Fruit fly (Drosophila melanogaster) whole organism, embryonic: Measurements from ENCODE around the gene CG42269.

ENCODE experiments used
- Antp ChIP-seq: fragments of 200-800 bp; sonication (Bioruptor generic); optimal IDR thresholded peaks from 3 replicates; lab custom pipeline; 2016; ENCODE audit warnings: missing biosample characterization, missing genetic modification characterization
- Bdp1 ChIP-seq: fragments of 200-800 bp; sonication (Bioruptor generic); optimal IDR thresholded peaks from 3 replicates; lab custom pipeline; 2016; ENCODE audit warnings: missing biosample characterization, missing genetic modification characterization
- CG10274 ChIP-seq: fragments of 200-800 bp; sonication (Bioruptor generic); optimal IDR thresholded peaks from 3 replicates; lab custom pipeline; 2017; ENCODE audit warnings: missing biosample characterization, mild to moderate bottlenecking, missing genetic modification characterization
- CG10979 ChIP-seq: fragments of 200-800 bp; sonication (Bioruptor generic); optimal IDR thresholded peaks from 2 replicates; lab custom pipeline; 2018; ENCODE audit warnings: missing biosample characterization, mild to moderate bottlenecking, missing genetic modification characterization, moderate library complexity
- CG12219 ChIP-seq: fragments of 200-800 bp; sonication (Bioruptor generic); optimal IDR thresholded peaks from 3 replicates; lab custom pipeline; 2018; ENCODE audit warnings: missing biosample characterization, mild to moderate bottlenecking, missing genetic modification characterization
- CG1233 ChIP-seq: fragments of 200-800 bp; sonication (Bioruptor generic); optimal IDR thresholded peaks from 4 replicates; lab custom pipeline; 2018; ENCODE audit warnings: missing biosample characterization, mild to moderate bottlenecking, missing genetic modification characterization
- CG12942 ChIP-seq: fragments of 200-800 bp; sonication (Bioruptor generic); optimal IDR thresholded peaks from 3 replicates; lab custom pipeline; 2016; ENCODE audit warnings: missing biosample characterization, missing genetic modification characterization
- CG15011 ChIP-seq: fragments of 200-800 bp; sonication (Bioruptor generic); optimal IDR thresholded peaks from 3 replicates; lab custom pipeline; 2018; ENCODE audit warnings: missing biosample characterization, mild to moderate bottlenecking, missing genetic modification characterization
- CG15269 ChIP-seq: fragments of 200-800 bp; sonication (Bioruptor generic); optimal IDR thresholded peaks from 2 replicates; lab custom pipeline; 2018; ENCODE audit warnings: missing biosample characterization, mild to moderate bottlenecking, missing genetic modification characterization, moderate library complexity
- CG15479 ChIP-seq: fragments of 200-800 bp; sonication (Bioruptor generic); optimal IDR thresholded peaks from 3 replicates; lab custom pipeline; 2019; ENCODE audit warnings: missing biosample characterization, mild to moderate bottlenecking, missing genetic modification characterization, moderate library complexity
- CG1832 ChIP-seq: fragments of 200-800 bp; sonication (Bioruptor generic); optimal IDR thresholded peaks from 2 replicates; lab custom pipeline; 2017; ENCODE audit warnings: missing biosample characterization, mild to moderate bottlenecking, missing genetic modification characterization, inconsistent platforms
- CG2129 ChIP-seq: fragments of 200-800 bp; sonication (Bioruptor generic); IDR thresholded peaks from 2 replicates; pipeline ENCODE4 v1.3.6; 2022; ENCODE audit warnings: missing biosample characterization, missing genetic modification characterization; ENCODE audit not compliant: partially characterized antibody
- CG32772 ChIP-seq: fragments of 200-800 bp; sonication (Bioruptor generic); IDR thresholded peaks from 2 replicates; pipeline ENCODE4 v1.3.6; 2022; ENCODE audit warnings: missing biosample characterization, missing genetic modification characterization
- CG3281 ChIP-seq: fragments of 200-800 bp; sonication (Bioruptor generic); optimal IDR thresholded peaks from 3 replicates; lab custom pipeline; 2017; ENCODE audit warnings: missing biosample characterization, mild to moderate bottlenecking, missing genetic modification characterization
- CG5180 ChIP-seq: fragments of 200-800 bp; sonication (Bioruptor generic); optimal IDR thresholded peaks from 3 replicates; lab custom pipeline; 2017; ENCODE audit warnings: missing biosample characterization, missing genetic modification characterization, mild to moderate bottlenecking, moderate library complexity, missing genetic modification reagents
- CG6854 ChIP-seq: fragments of 200-800 bp; sonication (Bioruptor generic); optimal IDR thresholded peaks from 3 replicates; lab custom pipeline; 2017; ENCODE audit warnings: missing biosample characterization, mild to moderate bottlenecking, missing genetic modification characterization
- CG7372 ChIP-seq: fragments of 200-800 bp; sonication (Bioruptor generic); IDR thresholded peaks from 2 replicates; pipeline ENCODE4 v1.3.6; 2022; ENCODE audit warnings: missing biosample characterization, missing genetic modification characterization
- CG7963 ChIP-seq: fragments of 200-800 bp; sonication (Bioruptor generic); IDR thresholded peaks from 3 replicates; pipeline ENCODE4 v1.3.6; 2022; ENCODE audit warnings: missing biosample characterization, missing genetic modification characterization; ENCODE audit not compliant: partially characterized antibody
- CG8944 ChIP-seq: fragments of 200-800 bp; sonication (Bioruptor generic); optimal IDR thresholded peaks from 3 replicates; lab custom pipeline; 2016; ENCODE audit warnings: missing biosample characterization, missing genetic modification characterization
- CG9727 ChIP-seq: fragments of 200-800 bp; sonication (Bioruptor generic); optimal IDR thresholded peaks from 3 replicates; lab custom pipeline; 2017; ENCODE audit warnings: missing biosample characterization, mild to moderate bottlenecking, missing genetic modification characterization
- CG9797 ChIP-seq: fragments of 200-800 bp; sonication (Bioruptor generic); optimal IDR thresholded peaks from 3 replicates; lab custom pipeline; 2018; ENCODE audit warnings: missing biosample characterization, mild to moderate bottlenecking, missing genetic modification characterization
- CG9817 ChIP-seq: fragments of 200-800 bp; sonication (Bioruptor generic); optimal IDR thresholded peaks from 2 replicates; lab custom pipeline; 2018; ENCODE audit warnings: missing biosample characterization, mild to moderate bottlenecking, missing genetic modification characterization, moderate library complexity
- Camta ChIP-seq: fragments of 200-800 bp; sonication (Bioruptor generic); optimal IDR thresholded peaks from 2 replicates; lab custom pipeline; 2016; ENCODE audit warnings: missing biosample characterization, missing genetic modification characterization
- CkIIα-i1 ChIP-seq: fragments of 200-800 bp; sonication (Bioruptor generic); IDR thresholded peaks from 2 replicates; pipeline ENCODE4 v1.3.6; 2022; ENCODE audit warnings: missing biosample characterization, missing genetic modification characterization
- D19B ChIP-seq: fragments of 200-800 bp; sonication (Bioruptor generic); optimal IDR thresholded peaks from 2 replicates; lab custom pipeline; 2017; ENCODE audit warnings: missing biosample characterization, mild to moderate bottlenecking, missing genetic modification characterization
- Dp ChIP-seq: fragments of 200-800 bp; sonication (Bioruptor generic); optimal IDR thresholded peaks from 2 replicates; lab custom pipeline; 2018; ENCODE audit warnings: missing biosample characterization, mild to moderate bottlenecking, missing genetic modification characterization, moderate library complexity
- Hey ChIP-seq: fragments of 200-800 bp; sonication (Bioruptor generic); optimal IDR thresholded peaks from 3 replicates; lab custom pipeline; 2018; ENCODE audit warnings: missing biosample characterization, mild to moderate bottlenecking, missing genetic modification characterization
- Hmx ChIP-seq: fragments of 200-800 bp; sonication (Bioruptor generic); optimal IDR thresholded peaks from 2 replicates; lab custom pipeline; 2016; ENCODE audit warnings: missing biosample characterization, missing genetic modification characterization
- Lhr ChIP-seq: fragments of 200-800 bp; sonication (Bioruptor generic); optimal IDR thresholded peaks from 3 replicates; lab custom pipeline; 2017; ENCODE audit warnings: mild to moderate bottlenecking, missing biosample characterization, missing genetic modification reagents, missing genetic modification characterization
- Lim3 ChIP-seq: fragments of 200-800 bp; sonication (Bioruptor generic); IDR thresholded peaks from 2 replicates; pipeline ENCODE4 v1.3.6; 2022; ENCODE audit warnings: missing biosample characterization, missing genetic modification characterization
- Med ChIP-seq: fragments of 200-800 bp; sonication (Bioruptor generic); peaks from one replicate; lab custom pipeline; 2016; ENCODE audit warnings: missing biosample characterization, missing genetic modification characterization, mild to moderate bottlenecking, inconsistent platforms, moderate library complexity
- NK7.1 ChIP-seq: fragments of 200-800 bp; sonication (Bioruptor generic); optimal IDR thresholded peaks from 3 replicates; lab custom pipeline; 2016; ENCODE audit warnings: missing biosample characterization, missing genetic modification characterization
- Nf-YB ChIP-seq: fragments of 200-800 bp; sonication (Bioruptor generic); optimal IDR thresholded peaks from 3 replicates; lab custom pipeline; 2019; ENCODE audit warnings: missing biosample characterization, mild to moderate bottlenecking, missing genetic modification characterization, moderate library complexity
- Pdp1 ChIP-seq, 2 experiments: fragments of 200-800 bp; sonication (Bioruptor generic); optimal IDR thresholded peaks; 3 replicates each; lab custom pipeline; 2016; ENCODE audit warnings: missing biosample characterization in 2 of 2, missing genetic modification characterization in 2 of 2, mild to moderate bottlenecking in 1 of 2, moderate library complexity in 1 of 2
- Rx ChIP-seq: fragments of 200-800 bp; sonication (Bioruptor generic); IDR thresholded peaks from 2 replicates; pipeline ENCODE4 v1.3.6; 2022; ENCODE audit warnings: missing biosample characterization, missing genetic modification characterization
- Sry-δ ChIP-seq: fragments of 200-800 bp; sonication (Bioruptor generic); optimal IDR thresholded peaks from 2 replicates; lab custom pipeline; 2016; ENCODE audit warnings: missing biosample characterization, missing genetic modification characterization
- Vsx1 ChIP-seq: fragments of 200-800 bp; sonication (Bioruptor generic); optimal IDR thresholded peaks from 2 replicates; lab custom pipeline; 2017; ENCODE audit warnings: missing biosample characterization, mild to moderate bottlenecking, missing genetic modification characterization, missing genetic modification reagents
- YL-1 ChIP-seq: fragments of 200-800 bp; sonication (Bioruptor generic); optimal IDR thresholded peaks from 3 replicates; lab custom pipeline; 2017; ENCODE audit warnings: missing biosample characterization, mild to moderate bottlenecking, missing genetic modification characterization
- amos ChIP-seq: fragments of 200-800 bp; sonication (Bioruptor generic); IDR thresholded peaks from 2 replicates; pipeline ENCODE4 v1.3.6; 2022; ENCODE audit warnings: missing biosample characterization, missing genetic modification characterization; ENCODE audit not compliant: partially characterized antibody
- ato ChIP-seq: fragments of 200-800 bp; sonication (Bioruptor generic); IDR thresholded peaks from 2 replicates; pipeline ENCODE4 v1.3.6; 2022; ENCODE audit warnings: missing biosample characterization, missing genetic modification characterization; ENCODE audit not compliant: partially characterized antibody
- cwo ChIP-seq: fragments of 200-800 bp; sonication (Bioruptor generic); optimal IDR thresholded peaks from 3 replicates; lab custom pipeline; 2017; ENCODE audit warnings: missing biosample characterization, missing genetic modification characterization, mild to moderate bottlenecking, moderate library complexity, missing genetic modification reagents
- dan ChIP-seq: fragments of 200-800 bp; sonication (Bioruptor generic); IDR thresholded peaks from 2 replicates; pipeline ENCODE4 v1.3.6; 2022; ENCODE audit warnings: missing biosample characterization, missing genetic modification characterization
- fd3F ChIP-seq: fragments of 200-800 bp; sonication (Bioruptor generic); optimal IDR thresholded peaks from 2 replicates; lab custom pipeline; 2018; ENCODE audit warnings: missing biosample characterization, mild to moderate bottlenecking, missing genetic modification characterization, moderate library complexity
- lilli ChIP-seq: fragments of 200-800 bp; sonication (Bioruptor generic); optimal IDR thresholded peaks from 3 replicates; lab custom pipeline; 2016; ENCODE audit warnings: missing biosample characterization, missing genetic modification characterization
- org-1 ChIP-seq: fragments of 200-800 bp; sonication (Bioruptor generic); optimal IDR thresholded peaks from 2 replicates; lab custom pipeline; 2017; ENCODE audit warnings: missing biosample characterization, missing genetic modification characterization
- pzg ChIP-seq: fragments of 200-800 bp; sonication (Bioruptor generic); optimal IDR thresholded peaks from 3 replicates; lab custom pipeline; 2018; ENCODE audit warnings: missing biosample characterization, mild to moderate bottlenecking, missing genetic modification characterization, moderate library complexity
- shn ChIP-seq: fragments of 200-800 bp; sonication (Bioruptor generic); optimal IDR thresholded peaks from 3 replicates; lab custom pipeline; 2016; ENCODE audit warnings: missing biosample characterization, missing genetic modification characterization
- sim ChIP-seq: fragments of 200-800 bp; sonication (Bioruptor generic); IDR thresholded peaks from 2 replicates; pipeline ENCODE4 v1.3.6; 2022; ENCODE audit warnings: missing biosample characterization, missing genetic modification characterization
- tap ChIP-seq: fragments of 200-800 bp; optimal IDR thresholded peaks from 3 replicates; lab custom pipeline; 2019; ENCODE audit warnings: missing biosample characterization, mild to moderate bottlenecking, missing genetic modification characterization, moderate library complexity
- ttk ChIP-seq: fragments of 200-800 bp; sonication (Bioruptor generic); IDR thresholded peaks from 2 replicates; pipeline ENCODE4 v2.1.2; 2022; ENCODE audit warnings: missing biosample characterization, missing genetic modification characterization
- usp ChIP-seq: fragments of >200 bp; optimal IDR thresholded peaks from 2 replicates; lab custom pipeline; 2017; ENCODE audit warnings: missing biosample characterization, missing genetic modification characterization

CG42269 gene

DNA sequence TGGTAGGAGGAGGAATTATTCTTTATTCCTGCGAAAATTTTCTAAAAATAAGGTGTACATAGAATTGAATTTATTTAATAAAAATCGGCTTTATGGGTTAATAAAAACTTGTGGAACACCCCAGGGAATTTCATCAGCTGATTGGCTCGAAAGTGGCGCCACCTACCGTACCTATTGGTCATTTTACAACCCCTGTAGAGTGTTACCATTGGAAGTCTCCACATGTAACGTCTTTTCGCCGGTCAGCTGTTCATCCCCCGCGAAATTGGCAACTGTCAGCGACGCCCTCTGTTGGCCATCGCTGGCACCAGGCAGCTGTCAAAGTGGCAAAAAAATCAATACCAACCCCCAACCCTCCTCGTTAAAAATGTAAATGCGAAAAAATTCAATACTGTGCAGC is 16.5 kb downstream of the CG42269 start, which contains the start of gene CG13293 (continued):
- no peak for TF ChIP-seq cwo (GFP tag; lab: Kevin White, UChicago)
- no peak for TF ChIP-seq CG1233 (GFP tag; lab: Kevin White, UChicago)
- peak; percentile 63 for TF ChIP-seq pzg
- no peak for TF ChIP-seq Bdp1
- no peak for TF ChIP-seq CG7963 (GFP tag; lab: Robert Waterston, UW)
- no peak for TF ChIP-seq Vsx1 (GFP tag; lab: Kevin White, UChicago)
- no peak for TF ChIP-seq CG12219 (GFP tag; lab: Kevin White, UChicago)
- peak; percentile 24; the same call in 1 of the 2 replicates for TF ChIP-seq Rx (GFP tag; lab: Robert Waterston, UW)
- no peak for TF ChIP-seq Dp (GFP tag; lab: Kevin White, UChicago)
- TF ChIP-seq CG2129 (GFP tag; lab: Robert Waterston, UW): no peak
- TF ChIP-seq CG9797: peak; percentile 2
- TF ChIP-seq Hey (tag; lab: Kevin White, UChicago): no peak
- TF ChIP-seq Hmx (GFP tag; lab: Kevin White, UChicago): no peak
- no peak for TF ChIP-seq ttk (GFP tag; lab: Robert Waterston, UW)
- no peak for TF ChIP-seq Camta
- TF ChIP-seq Antp: no peak
- TF ChIP-seq Lhr: no peak
- TF ChIP-seq CG12942 (GFP tag; lab: Kevin White, UChicago): no peak
- no peak for TF ChIP-seq CG7372 (GFP tag; lab: Robert Waterston, UW)
- TF ChIP-seq CG32772 (GFP tag; lab: Robert Waterston, UW): no peak
- TF ChIP-seq CkIIα-i1: no peak
- no peak for TF ChIP-seq lilli
- TF ChIP-seq sim: no peak
- no peak for TF ChIP-seq CG3281 (GFP tag; lab: Kevin White, UChicago)
- no peak for TF ChIP-seq fd3F
- TF ChIP-seq shn (GFP tag; lab: Kevin White, UChicago): no peak
- no peak for TF ChIP-seq Sry-δ (GFP tag; lab: Kevin White, UChicago)
- no peak for TF ChIP-seq tap (tag; lab: Kevin White, UChicago)
- peak; percentile 63 for TF ChIP-seq Med (GFP tag; lab: Kevin White, UChicago)
- no peak for TF ChIP-seq CG15011 (GFP tag; lab: Kevin White, UChicago)
- no peak for TF ChIP-seq org-1
- TF ChIP-seq amos: 0 out of 2 replicates have a peak, but pooled peaks have one; percentile 11
- no peak for TF ChIP-seq NK7.1
- TF ChIP-seq Pdp1 (GFP tag; optimal IDR thresholded peaks at IDR 0.05; lab: Kevin White, UChicago): no peak
- TF ChIP-seq CG10274: no peak
- TF ChIP-seq Lim3 (GFP tag; lab: Robert Waterston, UW): no peak
- peak; percentile 50 for TF ChIP-seq YL-1 (GFP tag; lab: Kevin White, UChicago)
- no peak for TF ChIP-seq CG1832 (GFP tag; lab: Kevin White, UChicago)
- no peak for TF ChIP-seq Nf-YB (GFP tag; lab: Kevin White, UChicago)
- no peak for TF ChIP-seq CG9727 (GFP tag; lab: Kevin White, UChicago)
- TF ChIP-seq CG15269: no peak
- TF ChIP-seq D19B (GFP tag; lab: Kevin White, UChicago): no peak
- no peak for TF ChIP-seq dan
- TF ChIP-seq CG15479 (GFP tag; lab: Kevin White, UChicago): no peak
- TF ChIP-seq CG8944 (GFP tag; lab: Kevin White, UChicago): no peak
- no peak for TF ChIP-seq usp (GFP tag; lab: Kevin White, UChicago)
- TF ChIP-seq CG6854 (GFP tag; lab: Kevin White, UChicago): no peak
- TF ChIP-seq CG9817: no peak
- TF ChIP-seq CG10979 (tag; lab: Kevin White, UChicago): peak; percentile 16
- no peak for TF ChIP-seq CG5180 (GFP tag; lab: Kevin White, UChicago)
- no peak for TF ChIP-seq ato (GFP tag; lab: Robert Waterston, UW)
